Worm (Caenorhabditis elegans) whole organism, midembryonic: ENCODE measurements around the gene F20D6.10.

Experiments
- T22C8.4 ChIP-seq: fragments of 200-800 bp; sonication (Bioruptor generic); IDR thresholded peaks from 2 replicates; pipeline ENCODE4 v1.3.6; 2022; ENCODE audit warnings: missing genetic modification characterization, missing compliant biosample characterization
- cog-1 ChIP-seq: sonication (generic microtip); optimal IDR thresholded peaks from 2 replicates; lab custom pipeline; 2016; ENCODE audit warnings: missing genetic modification characterization, missing compliant biosample characterization
- flt-1 ChIP-seq: fragments of 200-800 bp; sonication (Bioruptor generic); IDR thresholded peaks from 2 replicates; pipeline ENCODE4 v1.3.6; 2022; ENCODE audit warnings: missing genetic modification characterization, missing compliant biosample characterization
- klf-2 ChIP-seq: fragments of 200-800 bp; sonication (Bioruptor generic); conservative IDR thresholded peaks from 2 replicates; pipeline ENCODE4 v1.3.6; 2022; ENCODE audit warnings: missing genetic modification reagents, missing genetic modification characterization, missing compliant biosample characterization
- med-1 ChIP-seq: sonication (generic microtip); optimal IDR thresholded peaks from 2 replicates; lab custom pipeline; 2017; ENCODE audit warnings: missing genetic modification characterization, mild to moderate bottlenecking, missing compliant biosample characterization, antibody characterized with exemption, missing genetic modification reagents; ENCODE audit not compliant: insufficient read depth
- ref-1 ChIP-seq: fragments of 200-800 bp; sonication (Bioruptor generic); conservative IDR thresholded peaks from 2 replicates; pipeline ENCODE4 v1.3.6; 2022; ENCODE audit warnings: missing genetic modification reagents, missing genetic modification characterization, missing compliant biosample characterization
- tab-1 ChIP-seq: fragments of 200-800 bp; sonication (Bioruptor generic); IDR thresholded peaks from 2 replicates; pipeline ENCODE4 v1.3.6; 2022; ENCODE audit warnings: missing genetic modification characterization, missing compliant biosample characterization
- ztf-23 ChIP-seq: fragments of 200-800 bp; sonication (Bioruptor generic); IDR thresholded peaks from 2 replicates; pipeline ENCODE4 v1.3.6; 2022; ENCODE audit warnings: missing genetic modification reagents, missing genetic modification characterization, missing compliant biosample characterization
- ztf-29 ChIP-seq: fragments of 200-800 bp; sonication (Bioruptor generic); IDR thresholded peaks from 2 replicates; pipeline ENCODE4 v1.3.6; 2022; ENCODE audit warnings: missing genetic modification reagents, missing genetic modification characterization, missing compliant biosample characterization

F20D6.10 gene

DNA sequence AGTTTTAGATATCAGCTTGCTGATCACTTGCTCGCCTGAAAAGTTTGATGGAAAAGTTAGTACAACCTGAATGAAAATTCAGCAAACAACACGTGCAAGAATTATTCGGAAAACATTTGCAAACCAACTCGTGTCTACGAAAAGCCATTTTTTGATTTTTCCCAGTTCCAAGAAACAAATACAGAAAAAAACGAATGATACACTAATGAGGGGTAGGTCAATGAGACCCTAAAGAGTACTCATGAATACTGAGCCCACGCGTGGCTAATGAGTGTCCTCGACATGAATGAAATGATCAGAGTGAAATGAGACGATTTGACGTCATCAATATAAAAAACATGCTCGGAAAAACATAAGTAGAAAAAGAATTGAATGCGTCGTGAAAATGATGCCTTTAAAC, 16.3 kb upstream of the F20D6.10 start:
- TF ChIP-seq ztf-23 (GFP tag; lab: Robert Waterston, UW) (no peak), tab-1 (GFP tag; lab: Robert Waterston, UW) (no peak), klf-2 (GFP tag; lab: Robert Waterston, UW) (no peak), ztf-29 (GFP tag; lab: Robert Waterston, UW) (no peak), med-1 (no peak), flt-1 (GFP tag; lab: Robert Waterston, UW) (no peak), ref-1 (GFP tag; lab: Robert Waterston, UW) (no peak), T22C8.4 (GFP tag; lab: Robert Waterston, UW) (no peak)

DNA sequence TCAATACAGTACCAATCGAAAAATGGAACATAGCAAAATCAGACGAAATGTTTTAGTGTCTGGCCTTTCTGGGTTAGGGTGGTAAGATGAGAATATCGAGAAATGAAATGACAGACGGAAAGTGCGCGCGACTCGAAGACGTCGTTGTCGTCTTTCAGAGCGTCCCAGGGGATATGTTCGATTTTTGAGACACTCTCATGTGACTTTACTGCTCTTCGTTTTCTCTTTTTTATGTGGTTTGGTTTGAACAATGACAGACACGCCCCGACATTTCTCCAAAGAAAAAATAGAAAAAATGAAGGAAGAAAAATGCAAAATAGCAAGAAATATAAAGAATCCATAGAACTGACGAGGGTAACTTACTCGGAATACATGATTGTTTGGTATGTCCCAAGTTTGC, 14.8 kb upstream of the F20D6.10 start:
- TF ChIP-seq klf-2 (GFP tag; lab: Robert Waterston, UW), result no peak
- no peak for TF ChIP-seq ztf-23 (GFP tag; lab: Robert Waterston, UW)
- no peak for TF ChIP-seq med-1
- no peak for TF ChIP-seq T22C8.4 (GFP tag; lab: Robert Waterston, UW)
- no peak for TF ChIP-seq ztf-29 (GFP tag; lab: Robert Waterston, UW)

DNA sequence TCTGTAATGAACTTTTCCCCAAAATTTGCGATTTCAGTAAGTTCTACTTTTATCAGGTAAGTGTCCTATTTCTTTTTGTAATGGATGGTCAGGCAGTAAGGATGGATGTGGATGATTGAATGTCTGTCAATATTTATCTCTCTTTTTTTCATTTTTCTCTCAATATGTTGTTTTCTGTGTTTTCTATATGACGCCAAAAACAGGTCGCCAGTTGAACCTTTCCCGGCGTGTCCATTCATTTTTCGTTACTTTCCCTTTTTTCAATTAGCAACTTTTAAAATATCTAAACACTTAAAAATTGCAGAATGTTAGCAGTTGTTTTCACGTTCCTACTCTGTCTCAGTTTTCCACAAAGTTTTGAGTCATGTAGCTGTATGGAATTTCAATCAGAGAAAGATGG, 11.2 kb upstream of the F20D6.10 start, which contains the start of gene timp-1:
TSS of gene timp-1 (plus strand) at position 305 of the 400 bp plus-strand sequence.
- TF ChIP-seq ref-1 (GFP tag; lab: Robert Waterston, UW) (no peak), T22C8.4 (GFP tag; lab: Robert Waterston, UW) (no peak), cog-1 (tag; lab: Kevin White, UChicago) (no peak), med-1 (no peak), klf-2 (GFP tag; lab: Robert Waterston, UW) (no peak), ztf-23 (GFP tag; lab: Robert Waterston, UW) (no peak), flt-1 (GFP tag; lab: Robert Waterston, UW) (no peak), tab-1 (GFP tag; lab: Robert Waterston, UW) (no peak), ztf-29 (GFP tag; lab: Robert Waterston, UW) (no peak)

DNA sequence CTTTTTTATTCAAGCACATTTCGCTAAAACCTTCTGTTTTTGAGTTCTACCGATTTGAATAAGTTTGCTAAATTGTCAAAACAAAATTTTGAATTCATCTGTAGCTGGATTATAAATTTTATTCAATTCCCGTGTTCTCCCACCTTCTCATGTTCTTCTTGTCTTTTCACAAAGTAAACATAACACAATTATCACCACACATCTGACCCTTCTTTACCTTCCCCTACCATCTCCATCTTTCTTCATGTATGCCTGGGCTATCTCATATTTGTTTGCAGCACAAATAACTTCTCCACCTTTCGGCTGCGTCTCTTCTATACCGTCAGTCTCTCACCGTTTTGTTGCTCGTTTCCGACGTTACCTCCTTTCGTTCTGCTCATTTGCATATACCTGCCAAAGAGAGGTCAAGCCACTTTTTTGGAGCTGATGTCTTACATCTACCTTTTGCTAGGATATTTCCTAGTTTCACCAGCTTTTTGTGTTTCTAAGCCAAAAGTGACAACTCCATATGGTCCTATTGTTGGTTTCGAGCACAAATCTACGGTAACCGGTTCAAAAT, 7.4 kb upstream of the F20D6.10 start, which contains the start of gene cest-17:
TSS of gene cest-17 (plus strand) at position 248 of the 559 bp plus-strand sequence.
- no peak for TF ChIP-seq med-1
- TF ChIP-seq flt-1 (GFP tag; lab: Robert Waterston, UW), result no peak
- no peak for TF ChIP-seq ztf-23 (GFP tag; lab: Robert Waterston, UW)
- no peak for TF ChIP-seq T22C8.4 (GFP tag; lab: Robert Waterston, UW)
- TF ChIP-seq ref-1 (GFP tag; lab: Robert Waterston, UW), result no peak
- no peak for TF ChIP-seq klf-2 (GFP tag; lab: Robert Waterston, UW)
- no peak for TF ChIP-seq cog-1 (tag; lab: Kevin White, UChicago)
- no peak for TF ChIP-seq ztf-29 (GFP tag; lab: Robert Waterston, UW)
- TF ChIP-seq tab-1 (GFP tag; lab: Robert Waterston, UW), result no peak

DNA sequence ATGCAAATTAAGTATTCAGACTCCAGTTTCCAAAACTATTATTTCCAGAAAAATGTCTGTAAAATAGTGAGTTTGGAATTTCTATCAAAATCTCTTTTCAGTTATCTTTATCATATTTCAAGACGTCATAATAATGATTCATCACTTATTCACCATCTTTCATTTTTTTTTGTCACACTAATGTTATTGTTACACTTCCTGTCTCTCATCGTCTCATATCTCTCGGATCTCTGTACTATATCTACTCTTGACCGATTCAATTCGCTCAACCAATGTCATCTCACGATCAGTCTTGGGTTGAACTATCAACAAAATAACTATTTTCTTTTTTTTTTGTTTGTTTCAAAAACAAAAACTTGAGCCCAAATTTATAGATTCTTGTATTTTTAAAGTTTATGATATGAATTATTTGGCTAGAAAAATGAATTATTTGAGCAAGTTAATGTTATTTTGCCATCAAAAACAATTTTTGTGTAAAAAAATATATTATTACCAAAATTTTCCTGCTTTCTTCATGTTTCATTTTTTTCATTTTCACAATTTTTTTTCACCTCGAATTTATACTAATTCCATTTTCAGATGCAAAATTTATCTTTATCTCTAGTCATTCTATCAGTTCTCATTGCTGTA, 5.6 kb upstream of the F20D6.10 start, which contains the start of gene cri-2:
TSS of gene cri-2 (plus strand) at position 580 of the 630 bp plus-strand sequence.
- TF ChIP-seq flt-1 (GFP tag; lab: Robert Waterston, UW) (no peak), T22C8.4 (GFP tag; lab: Robert Waterston, UW) (no peak), klf-2 (GFP tag; lab: Robert Waterston, UW) (no peak), ztf-23 (GFP tag; lab: Robert Waterston, UW) (no peak), ztf-29 (GFP tag; lab: Robert Waterston, UW) (no peak), tab-1 (GFP tag; lab: Robert Waterston, UW) (no peak), ref-1 (GFP tag; lab: Robert Waterston, UW) (no peak), med-1 (no peak), cog-1 (tag; lab: Kevin White, UChicago) (no peak)

DNA sequence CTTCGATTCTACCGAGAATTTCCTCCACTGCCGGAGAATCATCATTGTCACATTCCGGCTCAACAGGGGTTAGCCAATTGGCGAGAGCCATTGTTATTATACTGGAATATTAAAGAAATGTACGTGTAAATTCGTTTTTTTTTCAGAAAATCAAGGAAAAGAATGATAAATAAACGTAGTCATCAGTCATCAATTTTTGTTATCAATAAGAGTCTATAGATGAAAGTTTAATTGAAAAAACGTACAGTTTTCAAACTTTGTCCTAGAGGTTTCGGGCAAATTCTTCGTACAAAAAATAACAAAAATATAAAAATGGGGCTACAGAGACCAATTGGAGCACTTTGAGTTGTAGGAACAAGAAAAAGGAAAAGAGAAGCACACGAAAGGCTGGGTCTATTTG, 3.3 kb upstream of the F20D6.10 start, which contains the start of gene F20D6.11:
TSS of gene F20D6.11 (minus strand) at position 101 of the 400 bp plus-strand sequence.
- TF ChIP-seq flt-1 (GFP tag; lab: Robert Waterston, UW), result no peak
- no peak for TF ChIP-seq klf-2 (GFP tag; lab: Robert Waterston, UW)
- no peak for TF ChIP-seq ref-1 (GFP tag; lab: Robert Waterston, UW)
- TF ChIP-seq cog-1 (tag; lab: Kevin White, UChicago), result no peak
- no peak for TF ChIP-seq tab-1 (GFP tag; lab: Robert Waterston, UW)
- no peak for TF ChIP-seq ztf-29 (GFP tag; lab: Robert Waterston, UW)
- no peak for TF ChIP-seq T22C8.4 (GFP tag; lab: Robert Waterston, UW)
- no peak for TF ChIP-seq ztf-23 (GFP tag; lab: Robert Waterston, UW)
- TF ChIP-seq med-1, result no peak

DNA sequence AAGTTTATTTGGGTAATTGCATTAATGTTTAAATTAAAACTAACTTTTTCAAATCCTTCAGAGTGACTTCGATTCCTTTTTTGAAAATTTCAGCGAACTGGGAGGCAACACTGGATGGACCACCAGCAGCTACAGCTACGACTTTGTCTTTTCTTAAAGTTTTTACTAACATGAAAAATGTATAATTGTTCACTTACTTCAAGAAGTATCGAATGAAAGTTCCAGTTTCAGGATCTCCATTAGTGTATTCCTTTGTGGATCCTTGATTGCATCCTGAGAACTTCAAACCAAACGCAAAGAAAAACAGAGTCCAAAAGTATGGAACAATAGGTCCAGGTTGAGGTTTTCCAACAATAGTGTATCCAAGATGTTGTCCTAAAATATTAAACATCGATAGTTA, 1.3 kb upstream of the F20D6.10 start:
- no peak for TF ChIP-seq flt-1 (GFP tag; lab: Robert Waterston, UW)

DNA sequence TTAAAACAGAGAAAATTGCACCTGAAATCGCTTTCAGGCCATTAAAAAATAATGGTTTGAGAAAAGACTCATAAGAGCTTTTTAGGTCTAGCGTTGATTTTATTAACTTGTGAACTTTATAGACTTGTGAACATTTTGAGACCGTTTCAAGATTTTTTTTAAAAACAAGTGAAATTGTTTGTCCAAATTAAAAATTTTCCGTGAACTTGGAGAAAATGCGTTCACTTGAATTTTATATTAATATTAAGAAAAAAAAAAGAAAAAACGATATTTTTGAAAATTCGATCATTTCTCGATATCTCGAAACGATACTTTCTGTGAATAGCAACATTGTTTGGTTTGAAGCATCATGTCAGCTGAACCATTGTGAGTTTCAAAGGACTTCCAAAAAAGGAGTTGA, 5.3 kb downstream of the F20D6.10 start, which contains the start of gene F20D6.1:
TSS of gene F20D6.1 (plus strand) at position 301 of the 400 bp plus-strand sequence.
- TF ChIP-seq T22C8.4 (GFP tag; lab: Robert Waterston, UW), result no peak
- TF ChIP-seq tab-1 (GFP tag; lab: Robert Waterston, UW), result no peak
- TF ChIP-seq ref-1 (GFP tag; lab: Robert Waterston, UW), result no peak
- no peak for TF ChIP-seq ztf-23 (GFP tag; lab: Robert Waterston, UW)
- TF ChIP-seq cog-1 (tag; lab: Kevin White, UChicago), result no peak
- no peak for TF ChIP-seq med-1
- TF ChIP-seq ztf-29 (GFP tag; lab: Robert Waterston, UW), result no peak
- TF ChIP-seq flt-1 (GFP tag; lab: Robert Waterston, UW), result no peak

DNA sequence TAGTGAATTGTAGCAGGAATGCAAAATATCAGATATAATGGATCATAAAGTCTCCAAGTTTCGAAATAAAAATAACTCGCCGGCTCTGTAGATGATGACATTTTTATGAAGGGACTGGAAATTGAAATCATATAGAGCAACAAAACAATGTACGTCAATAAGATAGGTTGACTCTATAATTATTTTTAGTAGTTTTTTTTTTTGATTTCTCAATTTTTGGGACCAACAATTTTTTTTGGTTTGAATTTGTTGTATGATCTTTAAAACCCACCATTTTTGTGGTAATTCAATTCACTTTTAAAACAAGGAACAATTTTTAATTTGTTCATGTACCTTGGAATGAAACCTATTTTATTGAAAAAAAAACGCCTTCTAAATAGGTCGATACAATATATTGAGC, 5.7 kb downstream of the F20D6.10 start, which contains the start of gene F20D6.12:
TSS of gene F20D6.12 (minus strand) at position 101 of the 400 bp plus-strand sequence.
- TF ChIP-seq ztf-23 (GFP tag; lab: Robert Waterston, UW), result no peak
- no peak for TF ChIP-seq ref-1 (GFP tag; lab: Robert Waterston, UW)
